Fruit fly (Drosophila melanogaster) whole organism, embryonic: ENCODE data around the gene CatB.

Source experiments
- B-H2 ChIP-seq: fragments of 200-800 bp; sonication (Bioruptor generic); optimal IDR thresholded peaks from 2 replicates; lab custom pipeline; 2018; ENCODE audit warnings: missing biosample characterization, mild to moderate bottlenecking, missing genetic modification characterization
- CG11398 ChIP-seq: fragments of 200-800 bp; sonication (Bioruptor generic); optimal IDR thresholded peaks from 2 replicates; lab custom pipeline; 2016; ENCODE audit warnings: missing biosample characterization, missing genetic modification characterization
- CG11504 ChIP-seq: fragments of 200-800 bp; sonication (Bioruptor generic); optimal IDR thresholded peaks from 3 replicates; lab custom pipeline; 2019; ENCODE audit warnings: missing biosample characterization, mild to moderate bottlenecking, missing genetic modification characterization, moderate library complexity
- CG11695 ChIP-seq: fragments of 200-800 bp; sonication (Bioruptor generic); IDR thresholded peaks from 3 replicates; pipeline ENCODE4 v1.3.6; 2022; ENCODE audit warnings: missing biosample characterization, missing genetic modification characterization
- CG13424 ChIP-seq: fragments of 200-800 bp; sonication (Bioruptor generic); optimal IDR thresholded peaks from 2 replicates; lab custom pipeline; 2019; ENCODE audit warnings: missing biosample characterization, mild to moderate bottlenecking, missing genetic modification characterization, moderate library complexity
- CG14050 ChIP-seq: fragments of 200-800 bp; sonication (Bioruptor generic); IDR thresholded peaks from 3 replicates; pipeline ENCODE4 v1.3.6; 2022; ENCODE audit warnings: missing biosample characterization, missing genetic modification characterization
- CG14965 ChIP-seq: fragments of 200-800 bp; sonication (Bioruptor generic); optimal IDR thresholded peaks from 2 replicates; lab custom pipeline; 2016; ENCODE audit warnings: missing biosample characterization, missing genetic modification characterization, borderline replicate concordance
- CG16779 ChIP-seq: fragments of 200-800 bp; sonication (Bioruptor generic); IDR thresholded peaks from 2 replicates; pipeline ENCODE4 v1.3.6; 2022; ENCODE audit warnings: missing biosample characterization, missing genetic modification characterization
- CG17361 ChIP-seq: fragments of 200-800 bp; sonication (Bioruptor generic); IDR thresholded peaks from 3 replicates; pipeline ENCODE4 v1.3.6; 2022; ENCODE audit warnings: missing biosample characterization, missing genetic modification characterization
- CG17568 ChIP-seq: fragments of 200-800 bp; sonication (Bioruptor generic); optimal IDR thresholded peaks from 2 replicates; lab custom pipeline; 2018; ENCODE audit warnings: missing biosample characterization, mild to moderate bottlenecking, missing genetic modification characterization, moderate library complexity
- CG17829 ChIP-seq: fragments of 200-800 bp; optimal IDR thresholded peaks from 2 replicates; lab custom pipeline; 2019; ENCODE audit warnings: missing biosample characterization, mild to moderate bottlenecking, missing genetic modification characterization, moderate library complexity
- CG18476 ChIP-seq: fragments of 200-800 bp; sonication (Bioruptor generic); optimal IDR thresholded peaks from 2 replicates; lab custom pipeline; 2016; ENCODE audit warnings: missing biosample characterization, mild to moderate bottlenecking, missing genetic modification characterization
- CG31224 ChIP-seq: fragments of 200-800 bp; sonication (Bioruptor generic); IDR thresholded peaks from 2 replicates; pipeline ENCODE4 v1.3.6; 2022; ENCODE audit warnings: missing biosample characterization, missing genetic modification characterization
- CG4360 ChIP-seq: fragments of 200-800 bp; sonication (Bioruptor generic); IDR thresholded peaks from 2 replicates; pipeline ENCODE4 v1.3.6; 2022; ENCODE audit warnings: missing biosample characterization, missing genetic modification characterization
- CG5245 ChIP-seq: fragments of 200-800 bp; sonication (Bioruptor generic); optimal IDR thresholded peaks from 3 replicates; lab custom pipeline; 2016; ENCODE audit warnings: missing biosample characterization, missing genetic modification characterization
- CG7357 ChIP-seq: fragments of 200-800 bp; sonication (Bioruptor generic); IDR thresholded peaks from 3 replicates; pipeline ENCODE4 v1.3.6; 2022; ENCODE audit warnings: missing biosample characterization, missing genetic modification characterization
- CG7987 ChIP-seq: fragments of 200-800 bp; sonication (Bioruptor generic); optimal IDR thresholded peaks from 2 replicates; lab custom pipeline; 2018; ENCODE audit warnings: missing biosample characterization, mild to moderate bottlenecking, missing genetic modification characterization, moderate library complexity
- CG8290 ChIP-seq, 3 experiments: fragments of 200-800 bp; sonication (Bioruptor generic); optimal IDR thresholded peaks; 2 replicates each; lab custom pipeline; 2016 to 2019; ENCODE audit warnings: missing biosample characterization in 3 of 3, missing genetic modification characterization in 3 of 3, mild to moderate bottlenecking in 2 of 3, moderate library complexity in 1 of 3
- E2f1 ChIP-seq: fragments of 200-800 bp; sonication (Bioruptor generic); IDR thresholded peaks from 2 replicates; pipeline ENCODE4 v1.3.6; 2022; ENCODE audit warnings: missing biosample characterization, missing genetic modification characterization
- Eip74EF ChIP-seq, 2 experiments: fragments of 200-800 bp in 1 of 2; fragments of >200 bp in 1 of 2; sonication (Bioruptor generic) in 1 of 2; optimal IDR thresholded peaks; 2 replicates each; lab custom pipeline; 2017 to 2019; ENCODE audit warnings: missing biosample characterization in 2 of 2, missing genetic modification characterization in 2 of 2, mild to moderate bottlenecking in 1 of 2, moderate library complexity in 1 of 2
- H15 ChIP-seq: fragments of 200-800 bp; sonication (Bioruptor generic); IDR thresholded peaks from 3 replicates; pipeline ENCODE4 v1.3.6; 2022; ENCODE audit warnings: missing biosample characterization, missing genetic modification characterization
- Hr78 ChIP-seq, 2 experiments: fragments of 200-800 bp in 1 of 2; fragments of >200 bp in 1 of 2; sonication (Bioruptor generic) in 1 of 2; optimal IDR thresholded peaks; 2 replicates each; lab custom pipeline; 2017 to 2019; ENCODE audit warnings: missing biosample characterization in 2 of 2, missing genetic modification characterization in 2 of 2, mild to moderate bottlenecking in 1 of 2, moderate library complexity in 1 of 2
- Lhr ChIP-seq: fragments of 200-800 bp; sonication (Bioruptor generic); optimal IDR thresholded peaks from 3 replicates; lab custom pipeline; 2017; ENCODE audit warnings: mild to moderate bottlenecking, missing biosample characterization, missing genetic modification reagents, missing genetic modification characterization
- MTF-1 ChIP-seq: fragments of 200-800 bp; sonication (Bioruptor generic); optimal IDR thresholded peaks from 2 replicates; lab custom pipeline; 2018; ENCODE audit warnings: missing biosample characterization, mild to moderate bottlenecking, missing genetic modification characterization, borderline replicate concordance
- NC2α ChIP-seq: fragments of 200-800 bp; sonication (Bioruptor generic); optimal IDR thresholded peaks from 2 replicates; lab custom pipeline; 2016; ENCODE audit warnings: missing biosample characterization, missing genetic modification characterization
- Optix ChIP-seq: fragments of 200-800 bp; sonication (Bioruptor generic); IDR thresholded peaks from 3 replicates; pipeline ENCODE4 v1.3.6; 2022; ENCODE audit warnings: missing biosample characterization, missing genetic modification characterization
- Sin3A ChIP-seq: fragments of >200 bp; optimal IDR thresholded peaks from 2 replicates; lab custom pipeline; 2018
- TFAM ChIP-seq: fragments of 200-800 bp; sonication (Bioruptor generic); optimal IDR thresholded peaks from 2 replicates; lab custom pipeline; 2017; ENCODE audit warnings: missing biosample characterization, missing genetic modification characterization, inconsistent platforms
- ap ChIP-seq: fragments of 200-800 bp; sonication (Bioruptor generic); IDR thresholded peaks from 2 replicates; pipeline ENCODE4 v1.3.6; 2022; ENCODE audit warnings: missing biosample characterization, missing genetic modification characterization
- bigmax ChIP-seq: fragments of 200-800 bp; sonication (Bioruptor generic); optimal IDR thresholded peaks from 2 replicates; lab custom pipeline; 2018; ENCODE audit warnings: missing biosample characterization, mild to moderate bottlenecking, missing genetic modification characterization
- cad ChIP-seq: fragments of >200 bp; optimal IDR thresholded peaks from 2 replicates; lab custom pipeline; 2017; ENCODE audit warnings: missing biosample characterization, missing genetic modification characterization
- cg ChIP-seq: fragments of 200-800 bp; sonication (Bioruptor generic); optimal IDR thresholded peaks from 3 replicates; lab custom pipeline; 2019; ENCODE audit warnings: missing biosample characterization, mild to moderate bottlenecking, missing genetic modification characterization, moderate library complexity
- disco-r ChIP-seq: fragments of 200-800 bp; sonication (Bioruptor generic); optimal IDR thresholded peaks from 2 replicates; lab custom pipeline; 2016; ENCODE audit warnings: missing biosample characterization, missing genetic modification characterization
- ems ChIP-seq: fragments of 200-800 bp; sonication (Bioruptor generic); optimal IDR thresholded peaks from 3 replicates; lab custom pipeline; 2016; ENCODE audit warnings: missing biosample characterization, missing genetic modification characterization
- exex ChIP-seq: fragments of 200-800 bp; sonication (Bioruptor generic); optimal IDR thresholded peaks from 4 replicates; lab custom pipeline; 2018; ENCODE audit warnings: missing biosample characterization, mild to moderate bottlenecking, missing genetic modification characterization, moderate library complexity
- fd64A ChIP-seq: fragments of 200-800 bp; sonication (Bioruptor generic); optimal IDR thresholded peaks from 3 replicates; lab custom pipeline; 2018; ENCODE audit warnings: missing biosample characterization, mild to moderate bottlenecking, missing genetic modification characterization
- ftz-f1 ChIP-seq: fragments of 200-800 bp; sonication (Bioruptor generic); optimal IDR thresholded peaks from 2 replicates; lab custom pipeline; 2016; ENCODE audit warnings: missing biosample characterization, missing genetic modification characterization
- gcm2 ChIP-seq: fragments of 200-800 bp; sonication (Bioruptor generic); optimal IDR thresholded peaks from 2 replicates; lab custom pipeline; 2016; ENCODE audit warnings: missing biosample characterization, missing genetic modification characterization
- lab ChIP-seq: fragments of 200-800 bp; sonication (Bioruptor generic); optimal IDR thresholded peaks from 3 replicates; lab custom pipeline; 2017; ENCODE audit warnings: missing biosample characterization, missing genetic modification characterization, mild to moderate bottlenecking, moderate library complexity, missing genetic modification reagents
- mam ChIP-seq: fragments of 200-800 bp; sonication (Bioruptor generic); optimal IDR thresholded peaks from 3 replicates; lab custom pipeline; 2016; ENCODE audit warnings: missing biosample characterization, missing genetic modification characterization
- pfk ChIP-seq: fragments of 200-800 bp; sonication (Bioruptor generic); optimal IDR thresholded peaks from 2 replicates; lab custom pipeline; 2018; ENCODE audit warnings: missing biosample characterization, mild to moderate bottlenecking, missing genetic modification characterization, moderate library complexity
- psq ChIP-seq: fragments of 200-800 bp; sonication (Bioruptor generic); optimal IDR thresholded peaks from 2 replicates; lab custom pipeline; 2017; ENCODE audit warnings: missing biosample characterization, missing genetic modification characterization
- sens-2 ChIP-seq: fragments of 200-800 bp; sonication (Bioruptor generic); IDR thresholded peaks from 2 replicates; pipeline ENCODE4 v1.3.6; 2022; ENCODE audit warnings: missing biosample characterization, missing genetic modification characterization
- tll ChIP-seq, 2 experiments: fragments of 200-800 bp in 1 of 2; fragments of >200 bp in 1 of 2; sonication (Bioruptor generic) in 1 of 2; optimal IDR thresholded peaks; 2 replicates each; lab custom pipeline; 2017 to 2019; ENCODE audit warnings: missing biosample characterization in 2 of 2, missing genetic modification characterization in 2 of 2, mild to moderate bottlenecking in 1 of 2, moderate library complexity in 1 of 2
- trem ChIP-seq: fragments of 200-800 bp; optimal IDR thresholded peaks from 3 replicates; lab custom pipeline; 2019; ENCODE audit warnings: missing biosample characterization, mild to moderate bottlenecking, missing genetic modification characterization, moderate library complexity
- trh ChIP-seq: fragments of 200-800 bp; sonication (Bioruptor generic); optimal IDR thresholded peaks from 2 replicates; lab custom pipeline; 2016; ENCODE audit warnings: missing biosample characterization, missing genetic modification characterization
- usp ChIP-seq: fragments of >200 bp; optimal IDR thresholded peaks from 2 replicates; lab custom pipeline; 2017; ENCODE audit warnings: missing biosample characterization, missing genetic modification characterization
- wor ChIP-seq: fragments of 200-800 bp; sonication (Bioruptor generic); IDR thresholded peaks from 2 replicates; pipeline ENCODE4 v1.3.6; 2022; ENCODE audit warnings: missing biosample characterization, missing genetic modification characterization
- zfh2 ChIP-seq: fragments of 200-800 bp; sonication (Bioruptor generic); optimal IDR thresholded peaks from 2 replicates; lab custom pipeline; 2016; ENCODE audit warnings: missing biosample characterization, missing genetic modification characterization

The CatB gene

DNA sequence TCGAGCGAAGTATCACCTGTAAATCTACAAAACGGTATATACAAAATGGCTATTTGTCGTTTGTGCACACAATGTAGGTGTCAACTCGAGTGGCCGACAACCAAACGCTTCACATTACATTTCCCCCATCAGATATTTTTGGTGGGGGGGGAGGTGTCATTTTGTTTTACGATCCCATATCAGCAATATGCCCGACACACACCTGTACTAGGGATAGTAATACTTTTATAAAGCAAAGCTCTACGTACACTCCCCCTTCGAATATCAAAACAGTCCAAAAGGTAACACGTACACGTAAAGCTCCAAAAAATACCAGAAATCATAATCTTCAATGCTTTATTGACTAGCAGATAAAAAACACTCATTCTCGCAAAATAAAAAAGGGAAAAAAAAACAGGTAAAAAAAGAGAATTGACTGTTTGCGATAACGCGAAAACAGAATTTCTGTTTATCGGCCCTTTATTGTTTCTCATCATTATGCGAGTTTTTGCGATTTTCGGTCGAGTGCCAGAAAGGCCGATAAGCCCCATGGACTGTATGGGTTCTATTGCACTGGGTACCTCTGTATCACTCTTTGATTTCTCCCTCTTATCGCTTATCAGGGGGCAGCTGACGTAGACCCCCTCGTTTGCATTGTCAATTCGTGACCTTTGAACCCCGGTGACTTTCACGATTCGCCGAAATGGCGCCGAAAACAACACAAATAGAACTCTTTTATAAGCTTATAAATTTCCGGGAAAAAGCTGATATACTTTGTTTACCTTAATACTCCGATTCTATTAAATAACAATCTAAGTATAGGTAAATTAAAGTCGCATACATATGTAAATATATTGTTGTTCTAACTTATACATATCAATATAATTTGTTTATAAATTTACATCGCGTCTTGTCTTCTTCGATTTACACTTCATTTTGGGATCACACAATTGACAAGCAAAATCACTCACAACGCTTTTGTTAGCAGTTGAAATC is at the start of gene CatB (continued):
- TF ChIP-seq NC2α (GFP tag; lab: Kevin White, UChicago) (no peak), wor (GFP tag; lab: Robert Waterston, UW) (no peak), tll (GFP tag; optimal IDR thresholded peaks at IDR 0.05; lab: Kevin White, UChicago) (no peak), zfh2 (GFP tag; lab: Kevin White, UChicago) (no peak), CG13424 (tag; lab: Kevin White, UChicago) (no peak), CG4360 (GFP tag; lab: Robert Waterston, UW) (no peak), Lhr (GFP tag; lab: Kevin White, UChicago) (no peak), pfk (GFP tag; lab: Kevin White, UChicago) (no peak), trem (tag; lab: Kevin White, UChicago) (no peak), cg (GFP tag; lab: Kevin White, UChicago) (no peak), TFAM (GFP tag; lab: Kevin White, UChicago) (no peak), B-H2 (GFP tag; lab: Kevin White, UChicago) (no peak), mam (GFP tag; lab: Kevin White, UChicago) (no peak), CG17568 (GFP tag; lab: Kevin White, UChicago) (no peak), fd64A (GFP tag; lab: Kevin White, UChicago) (no peak), usp (GFP tag; lab: Kevin White, UChicago) (no peak), CG5245 (GFP tag; lab: Kevin White, UChicago) (no peak), CG14965 (GFP tag; lab: Kevin White, UChicago) (no peak), cad (no peak), E2f1 (GFP tag; lab: Robert Waterston, UW) (no peak), CG11398 (GFP tag; lab: Kevin White, UChicago) (no peak), psq (GFP tag; lab: Kevin White, UChicago) (no peak), CG17361 (GFP tag; lab: Robert Waterston, UW) (no peak), CG7987 (GFP tag; lab: Kevin White, UChicago) (no peak), ftz-f1 (no peak), CG17829 (tag; lab: Kevin White, UChicago) (no peak), CG31224 (GFP tag; lab: Robert Waterston, UW) (no peak), CG14050 (GFP tag; lab: Robert Waterston, UW) (no peak), MTF-1 (GFP tag; lab: Kevin White, UChicago) (no peak), CG8290 (GFP tag; optimal IDR thresholded peaks at IDR 0.05; lab: Kevin White, UChicago) (no peak), CG8290 (tag; optimal IDR thresholded peaks at IDR 0.05; lab: Kevin White, UChicago) (peak in 1 of 2 experiments; percentile 26), ems (GFP tag; lab: Kevin White, UChicago) (no peak), CG16779 (GFP tag; lab: Robert Waterston, UW) (no peak), disco-r (GFP tag; lab: Kevin White, UChicago) (no peak), lab (peak; percentile 23), gcm2 (GFP tag; lab: Kevin White, UChicago) (no peak), CG11695 (no peak), trh (no peak), Optix (GFP tag; lab: Robert Waterston, UW) (no peak), CG11504 (tag; lab: Kevin White, UChicago) (no peak), Eip74EF (GFP tag; optimal IDR thresholded peaks at IDR 0.05; lab: Kevin White, UChicago) (no peak), H15 (no peak), sens-2 (GFP tag; lab: Robert Waterston, UW) (no peak), bigmax (GFP tag; lab: Kevin White, UChicago) (no peak), Hr78 (GFP tag; optimal IDR thresholded peaks at IDR 0.05; lab: Kevin White, UChicago) (peak in 1 of 2 experiments; percentile 68), CG7357 (GFP tag; lab: Robert Waterston, UW) (no peak), Sin3A (lab: Kevin White, UChicago) (no peak), exex (tag; lab: Kevin White, UChicago) (peak; percentile 90), ap (GFP tag; lab: Robert Waterston, UW) (no peak), CG18476 (no peak)
